Worm (Caenorhabditis elegans) whole organism, L2 larva: ENCODE measurements around the gene str-208.

Source experiments
- aly-2 ChIP-seq: fragments of 150-350 bp; optimal IDR thresholded peaks from 2 replicates; lab custom pipeline; 2014; ENCODE audit warnings: missing biosample characterization, missing genetic modification characterization
- elt-1 ChIP-seq: fragments of 150-350 bp; optimal IDR thresholded peaks from 2 replicates; lab custom pipeline; 2014; ENCODE audit warnings: missing biosample characterization, missing genetic modification characterization
- fos-1 ChIP-seq: fragments of 150-350 bp; optimal IDR thresholded peaks from 2 replicates; lab custom pipeline; 2014; ENCODE audit warnings: missing biosample characterization, missing genetic modification characterization
- mdl-1 ChIP-seq, 2 experiments: fragments of 150-350 bp in 1 of 2; sonication (generic microtip) in 1 of 2; optimal IDR thresholded peaks; 2 replicates each; lab custom pipeline; 2017; ENCODE audit warnings: missing biosample characterization in 2 of 2, missing genetic modification characterization in 2 of 2
- nhr-12 ChIP-seq: fragments of 150-350 bp; optimal IDR thresholded peaks from 2 replicates; lab custom pipeline; 2014; ENCODE audit warnings: missing biosample characterization, missing genetic modification characterization
- nhr-23 ChIP-seq: fragments of 150-350 bp; optimal IDR thresholded peaks from 2 replicates; lab custom pipeline; 2014; ENCODE audit warnings: missing biosample characterization, missing genetic modification reagents, missing genetic modification characterization
- skn-1 ChIP-seq: sonication (generic microtip); optimal IDR thresholded peaks from 2 replicates; lab custom pipeline; 2017; ENCODE audit warnings: missing biosample characterization, missing genetic modification characterization
- snpc-4 ChIP-seq: fragments of 150-350 bp; optimal IDR thresholded peaks from 2 replicates; lab custom pipeline; 2014; ENCODE audit warnings: missing biosample characterization, missing genetic modification characterization
- unc-62 ChIP-seq: fragments of 150-350 bp; optimal IDR thresholded peaks from 2 replicates; lab custom pipeline; 2014; ENCODE audit warnings: missing biosample characterization, missing genetic modification reagents, missing genetic modification characterization
- ztf-11 ChIP-seq: sonication (generic microtip); optimal IDR thresholded peaks from 2 replicates; lab custom pipeline; 2017; ENCODE audit warnings: missing biosample characterization, missing genetic modification characterization

- no peak for TF ChIP-seq unc-62 (GFP tag; lab: Kevin White, UChicago)
- TF ChIP-seq skn-1 (tag; lab: Kevin White, UChicago): no peak
- no peak for TF ChIP-seq nhr-23 (tag; lab: Kevin White, UChicago)
- no peak for TF ChIP-seq nhr-12 (tag; lab: Kevin White, UChicago)
- TF ChIP-seq ztf-11 (tag; lab: Kevin White, UChicago): no peak
- TF ChIP-seq snpc-4 (tag; lab: Kevin White, UChicago): no peak
- no peak for TF ChIP-seq mdl-1 (tag; optimal IDR thresholded peaks at IDR 0.05; lab: Kevin White, UChicago)
- TF ChIP-seq aly-2 (tag; lab: Kevin White, UChicago): no peak
- no peak for TF ChIP-seq elt-1 (tag; lab: Kevin White, UChicago)
- TF ChIP-seq fos-1 (tag; lab: Kevin White, UChicago): no peak
Observed at ce11 chrV:4987097-4987496, 30.5 kb downstream of the str-208 start, which contains the start of gene ncx-8.
